Fruit fly (Drosophila melanogaster) whole organism, embryonic: ENCODE results near the gene Spx.

Experiments used
- Antp ChIP-seq: fragments of 200-800 bp; sonication (Bioruptor generic); optimal IDR thresholded peaks from 3 replicates; lab custom pipeline; 2016; ENCODE audit warnings: missing biosample characterization, missing genetic modification characterization
- Asciz ChIP-seq: fragments of 200-800 bp; sonication (Bioruptor generic); optimal IDR thresholded peaks from 2 replicates; lab custom pipeline; 2017; ENCODE audit warnings: missing biosample characterization, mild to moderate bottlenecking, missing genetic modification characterization, missing genetic modification reagents
- B-H1 ChIP-seq: fragments of 200-800 bp; sonication (Bioruptor generic); IDR thresholded peaks from 3 replicates; pipeline ENCODE4 v1.3.6; 2022; ENCODE audit warnings: missing biosample characterization, missing genetic modification characterization
- BEAF-32 ChIP-seq: fragments of 200-800 bp; sonication (Bioruptor generic); optimal IDR thresholded peaks from 3 replicates; lab custom pipeline; 2017; ENCODE audit warnings: missing biosample characterization, missing genetic modification characterization, mild to moderate bottlenecking, moderate library complexity, missing genetic modification reagents
- Bdp1 ChIP-seq: fragments of 200-800 bp; sonication (Bioruptor generic); optimal IDR thresholded peaks from 3 replicates; lab custom pipeline; 2016; ENCODE audit warnings: missing biosample characterization, missing genetic modification characterization
- CG11093 ChIP-seq: fragments of 200-800 bp; sonication (Bioruptor generic); IDR thresholded peaks from 3 replicates; pipeline ENCODE4 v1.3.6; 2022; ENCODE audit warnings: missing biosample characterization, missing genetic modification characterization
- CG11247 ChIP-seq: fragments of 200-800 bp; sonication (Bioruptor generic); IDR thresholded peaks from 2 replicates; pipeline ENCODE4 v1.3.6; 2022; ENCODE audit warnings: missing biosample characterization, missing genetic modification characterization
- CG13775 ChIP-seq: fragments of 200-800 bp; sonication (Bioruptor generic); optimal IDR thresholded peaks from 3 replicates; lab custom pipeline; 2017; ENCODE audit warnings: missing biosample characterization, mild to moderate bottlenecking, missing genetic modification characterization
- CG14014 ChIP-seq: fragments of 200-800 bp; sonication (Bioruptor generic); IDR thresholded peaks from 2 replicates; pipeline ENCODE4 v1.3.6; 2022; ENCODE audit warnings: missing biosample characterization, missing genetic modification characterization
- CG1832 ChIP-seq: fragments of 200-800 bp; sonication (Bioruptor generic); optimal IDR thresholded peaks from 2 replicates; lab custom pipeline; 2017; ENCODE audit warnings: missing biosample characterization, mild to moderate bottlenecking, missing genetic modification characterization, inconsistent platforms
- CG18764 ChIP-seq: fragments of 200-800 bp; sonication (Bioruptor generic); optimal IDR thresholded peaks from 3 replicates; lab custom pipeline; 2016; ENCODE audit warnings: missing biosample characterization, missing genetic modification characterization
- CG31441 ChIP-seq: fragments of 200-800 bp; sonication (Bioruptor generic); IDR thresholded peaks from 2 replicates; pipeline ENCODE4 v1.3.6; 2022; ENCODE audit warnings: missing biosample characterization, missing genetic modification characterization
- CG32767 ChIP-seq: fragments of 200-800 bp; sonication (Bioruptor generic); IDR thresholded peaks from 2 replicates; pipeline ENCODE4 v1.3.6; 2022; ENCODE audit warnings: missing biosample characterization, missing genetic modification characterization
- CG3995 ChIP-seq: fragments of 200-800 bp; sonication (Bioruptor generic); optimal IDR thresholded peaks from 3 replicates; lab custom pipeline; 2016; ENCODE audit warnings: missing biosample characterization, missing genetic modification characterization
- CG4404 ChIP-seq: fragments of 200-800 bp; sonication (Bioruptor generic); IDR thresholded peaks from 2 replicates; pipeline ENCODE4 v1.3.6; 2022; ENCODE audit warnings: missing biosample characterization, missing genetic modification characterization
- CG4707 ChIP-seq: fragments of 200-800 bp; sonication (Bioruptor generic); optimal IDR thresholded peaks from 2 replicates; lab custom pipeline; 2018; ENCODE audit warnings: missing biosample characterization, mild to moderate bottlenecking, missing genetic modification characterization, moderate library complexity
- CG7745 ChIP-seq: fragments of 200-800 bp; sonication (Bioruptor generic); optimal IDR thresholded peaks from 2 replicates; lab custom pipeline; 2018; ENCODE audit warnings: missing biosample characterization, mild to moderate bottlenecking, missing genetic modification characterization, moderate library complexity
- CG9609 ChIP-seq: fragments of 200-800 bp; sonication (Bioruptor generic); optimal IDR thresholded peaks from 3 replicates; lab custom pipeline; 2016; ENCODE audit warnings: missing biosample characterization, missing genetic modification characterization
- CG9797 ChIP-seq: fragments of 200-800 bp; sonication (Bioruptor generic); optimal IDR thresholded peaks from 3 replicates; lab custom pipeline; 2018; ENCODE audit warnings: missing biosample characterization, mild to moderate bottlenecking, missing genetic modification characterization
- CTCF ChIP-seq: fragments of 200-800 bp; sonication (Bioruptor generic); optimal IDR thresholded peaks from 2 replicates; lab custom pipeline; 2017; ENCODE audit warnings: missing biosample characterization, mild to moderate bottlenecking, missing genetic modification characterization, moderate library complexity
- CoRest ChIP-seq: fragments of 200-800 bp; sonication (Bioruptor generic); optimal IDR thresholded peaks from 3 replicates; lab custom pipeline; 2018; ENCODE audit warnings: missing biosample characterization, mild to moderate bottlenecking, missing genetic modification characterization, moderate library complexity
- Dek ChIP-seq: fragments of 200-800 bp; sonication (Bioruptor generic); optimal IDR thresholded peaks from 3 replicates; lab custom pipeline; 2019; ENCODE audit warnings: missing biosample characterization, mild to moderate bottlenecking, missing genetic modification characterization, moderate library complexity
- Dip2 ChIP-seq: fragments of 200-800 bp; sonication (Bioruptor generic); IDR thresholded peaks from 2 replicates; pipeline ENCODE4 v1.3.6; 2022; ENCODE audit warnings: missing biosample characterization, missing genetic modification characterization
- Doc2 ChIP-seq: fragments of 200-800 bp; sonication (Bioruptor generic); IDR thresholded peaks from 2 replicates; pipeline ENCODE4 v1.3.6; 2022; ENCODE audit warnings: missing biosample characterization, missing genetic modification characterization
- ERR ChIP-seq: fragments of 200-800 bp; sonication (Bioruptor generic); optimal IDR thresholded peaks from 2 replicates; lab custom pipeline; 2016; ENCODE audit warnings: missing biosample characterization, missing genetic modification characterization
- Ets97D ChIP-seq: fragments of 200-800 bp; sonication (Bioruptor generic); optimal IDR thresholded peaks from 3 replicates; lab custom pipeline; 2016; ENCODE audit warnings: missing biosample characterization, missing genetic modification characterization
- Gsc ChIP-seq: fragments of 200-800 bp; sonication (Bioruptor generic); IDR thresholded peaks from 2 replicates; pipeline ENCODE4 v1.3.6; 2022; ENCODE audit warnings: missing biosample characterization, missing genetic modification characterization
- Hr51 ChIP-seq, 2 experiments: fragments of 200-800 bp; sonication (Bioruptor generic); optimal IDR thresholded peaks; 2 replicates in 1 of 2; 3 replicates in 1 of 2; lab custom pipeline; 2016 to 2018; ENCODE audit warnings: missing biosample characterization in 2 of 2, missing genetic modification characterization in 2 of 2, mild to moderate bottlenecking in 1 of 2, moderate library complexity in 1 of 2
- Lim3 ChIP-seq: fragments of 200-800 bp; sonication (Bioruptor generic); IDR thresholded peaks from 2 replicates; pipeline ENCODE4 v1.3.6; 2022; ENCODE audit warnings: missing biosample characterization, missing genetic modification characterization
- Nf-YA ChIP-seq: fragments of 200-800 bp; sonication (Bioruptor generic); IDR thresholded peaks from 2 replicates; pipeline ENCODE4 v1.3.6; 2022; ENCODE audit warnings: missing biosample characterization, missing genetic modification characterization
- Rfx ChIP-seq: fragments of 200-800 bp; sonication (Bioruptor generic); IDR thresholded peaks from 2 replicates; pipeline ENCODE4 v1.3.6; 2022; ENCODE audit warnings: missing biosample characterization, missing genetic modification characterization
- bbx ChIP-seq: fragments of 200-800 bp; sonication (Bioruptor generic); IDR thresholded peaks from 2 replicates; pipeline ENCODE4 v1.3.6; 2022; ENCODE audit warnings: missing biosample characterization, missing genetic modification characterization; ENCODE audit not compliant: partially characterized antibody
- br ChIP-seq: fragments of >200 bp; optimal IDR thresholded peaks from 2 replicates; lab custom pipeline; 2017
- cato ChIP-seq: fragments of 200-800 bp; sonication (Bioruptor generic); optimal IDR thresholded peaks from 2 replicates; lab custom pipeline; 2016; ENCODE audit warnings: missing biosample characterization, missing genetic modification characterization, borderline replicate concordance
- emc ChIP-seq: fragments of 200-800 bp; sonication (Bioruptor generic); optimal IDR thresholded peaks from 2 replicates; lab custom pipeline; 2016; ENCODE audit warnings: missing biosample characterization, missing genetic modification characterization
- fd96Cb ChIP-seq: fragments of 200-800 bp; sonication (Bioruptor generic); optimal IDR thresholded peaks from 2 replicates; lab custom pipeline; 2018; ENCODE audit warnings: missing biosample characterization, mild to moderate bottlenecking, missing genetic modification characterization, moderate library complexity
- gem ChIP-seq: fragments of 200-800 bp; sonication (Bioruptor generic); optimal IDR thresholded peaks from 2 replicates; lab custom pipeline; 2019; ENCODE audit warnings: missing biosample characterization, mild to moderate bottlenecking, missing genetic modification characterization, moderate library complexity
- ham ChIP-seq: fragments of 200-800 bp; sonication (Bioruptor generic); IDR thresholded peaks from 2 replicates; pipeline ENCODE4 v1.3.6; 2022; ENCODE audit warnings: missing biosample characterization, missing genetic modification characterization
- hbn ChIP-seq: fragments of 200-800 bp; sonication (Bioruptor generic); IDR thresholded peaks from 2 replicates; pipeline ENCODE4 v1.3.6; 2022; ENCODE audit warnings: missing biosample characterization, missing genetic modification characterization; ENCODE audit not compliant: partially characterized antibody
- inv ChIP-seq: fragments of 200-800 bp; sonication (Bioruptor generic); IDR thresholded peaks from 2 replicates; pipeline ENCODE4 v1.3.6; 2022; ENCODE audit warnings: missing biosample characterization, missing genetic modification characterization; ENCODE audit not compliant: partially characterized antibody
- jigr1 ChIP-seq: fragments of 200-800 bp; sonication (Bioruptor generic); IDR thresholded peaks from 3 replicates; pipeline ENCODE4 v1.3.6; 2022; ENCODE audit warnings: missing biosample characterization, missing genetic modification characterization
- jing ChIP-seq: fragments of 200-800 bp; sonication (Bioruptor generic); optimal IDR thresholded peaks from 2 replicates; lab custom pipeline; 2018; ENCODE audit warnings: missing biosample characterization, mild to moderate bottlenecking, missing genetic modification characterization
- mirr ChIP-seq: fragments of 200-800 bp; sonication (Bioruptor generic); optimal IDR thresholded peaks from 3 replicates; lab custom pipeline; 2018; ENCODE audit warnings: missing biosample characterization, mild to moderate bottlenecking, missing genetic modification characterization
- nmo ChIP-seq: fragments of 200-800 bp; sonication (Bioruptor generic); optimal IDR thresholded peaks from 2 replicates; lab custom pipeline; 2018; ENCODE audit warnings: missing biosample characterization, mild to moderate bottlenecking, missing genetic modification characterization, moderate library complexity
- pb ChIP-seq: fragments of 200-800 bp; sonication (Bioruptor generic); optimal IDR thresholded peaks from 3 replicates; lab custom pipeline; 2016; ENCODE audit warnings: missing biosample characterization, missing genetic modification characterization
- pfk ChIP-seq: fragments of 200-800 bp; sonication (Bioruptor generic); optimal IDR thresholded peaks from 2 replicates; lab custom pipeline; 2018; ENCODE audit warnings: missing biosample characterization, mild to moderate bottlenecking, missing genetic modification characterization, moderate library complexity
- pita ChIP-seq: fragments of 200-800 bp; sonication (Bioruptor generic); optimal IDR thresholded peaks from 2 replicates; lab custom pipeline; 2017; ENCODE audit warnings: missing biosample characterization, mild to moderate bottlenecking, missing genetic modification characterization
- rib ChIP-seq: fragments of 200-800 bp; sonication (Bioruptor generic); IDR thresholded peaks from 2 replicates; pipeline ENCODE4 v1.3.6; 2022; ENCODE audit warnings: missing biosample characterization, missing genetic modification characterization
- sna ChIP-seq: fragments of 200-800 bp; sonication (Bioruptor generic); IDR thresholded peaks from 2 replicates; pipeline ENCODE4 v1.3.6; 2022; ENCODE audit warnings: missing biosample characterization, missing genetic modification characterization; ENCODE audit not compliant: partially characterized antibody
- sr ChIP-seq: fragments of 200-800 bp; sonication (Bioruptor generic); IDR thresholded peaks from 3 replicates; pipeline ENCODE4 v1.3.6; 2022; ENCODE audit warnings: missing biosample characterization, missing genetic modification characterization
- stwl ChIP-seq: fragments of 200-800 bp; sonication (Bioruptor generic); optimal IDR thresholded peaks from 3 replicates; lab custom pipeline; 2018; ENCODE audit warnings: missing biosample characterization, mild to moderate bottlenecking, missing genetic modification characterization, moderate library complexity
- sug ChIP-seq: fragments of 200-800 bp; optimal IDR thresholded peaks from 2 replicates; lab custom pipeline; 2019; ENCODE audit warnings: missing biosample characterization, mild to moderate bottlenecking, missing genetic modification characterization, moderate library complexity
- toy ChIP-seq: fragments of 200-800 bp; sonication (Bioruptor generic); IDR thresholded peaks from 2 replicates; pipeline ENCODE4 v1.3.6; 2022; ENCODE audit warnings: missing biosample characterization, missing genetic modification characterization

The Spx gene

dm6 chrX:6301052-6301451, 45.4 kb downstream of the Spx start, which contains the start of gene CG12219 (continued):
- TF ChIP-seq Nf-YA (GFP tag; lab: Robert Waterston, UW) (no peak), BEAF-32 (GFP tag; lab: Kevin White, UChicago) (peak; percentile 73), CG14014 (no peak), bbx (GFP tag; lab: Robert Waterston, UW) (peak; percentile 50), gem (tag; lab: Kevin White, UChicago) (no peak), Gsc (no peak), Antp (no peak), Ets97D (GFP tag; lab: Kevin White, UChicago) (peak; percentile 37), CG9797 (GFP tag; lab: Kevin White, UChicago) (peak; percentile 75), pb (GFP tag; lab: Kevin White, UChicago) (no peak), CG32767 (GFP tag; lab: Robert Waterston, UW) (no peak), Asciz (GFP tag; lab: Kevin White, UChicago) (no peak), Bdp1 (GFP tag; lab: Kevin White, UChicago) (no peak), CTCF (no peak), mirr (GFP tag; lab: Kevin White, UChicago) (no peak), Doc2 (GFP tag; lab: Robert Waterston, UW) (no peak), CG11093 (GFP tag; lab: Robert Waterston, UW) (no peak), sna (GFP tag; lab: Robert Waterston, UW) (peak; percentile 48), CG4404 (no peak), fd96Cb (tag; lab: Kevin White, UChicago) (no peak), CoRest (tag; lab: Kevin White, UChicago) (peak; percentile 7), CG13775 (GFP tag; lab: Kevin White, UChicago) (no peak), B-H1 (GFP tag; lab: Robert Waterston, UW) (no peak), CG9609 (GFP tag; lab: Kevin White, UChicago) (no peak), inv (GFP tag; lab: Robert Waterston, UW) (peak; percentile 44; the same call in 1 of the 2 replicates), ERR (GFP tag; lab: Kevin White, UChicago) (no peak), CG4707 (GFP tag; lab: Kevin White, UChicago) (no peak), CG11247 (GFP tag; lab: Robert Waterston, UW) (no peak), Hr51 (GFP tag; optimal IDR thresholded peaks at IDR 0.05; lab: Kevin White, UChicago) (no peak), Lim3 (GFP tag; lab: Robert Waterston, UW) (no peak), Dip2 (GFP tag; lab: Robert Waterston, UW) (no peak), CG31441 (no peak), CG3995 (GFP tag; lab: Kevin White, UChicago) (no peak), toy (GFP tag; lab: Robert Waterston, UW) (no peak), nmo (GFP tag; lab: Kevin White, UChicago) (peak; percentile 1), ham (GFP tag; lab: Robert Waterston, UW) (no peak), CG1832 (GFP tag; lab: Kevin White, UChicago) (no peak), Dek (tag; lab: Kevin White, UChicago) (no peak), pfk (GFP tag; lab: Kevin White, UChicago) (no peak), sug (tag; lab: Kevin White, UChicago) (no peak), pita (GFP tag; lab: Kevin White, UChicago) (no peak), emc (GFP tag; lab: Kevin White, UChicago) (no peak), jing (no peak), rib (no peak), hbn (GFP tag; lab: Robert Waterston, UW) (peak; percentile 65), stwl (tag; lab: Kevin White, UChicago) (peak; percentile 74), CG7745 (tag; lab: Kevin White, UChicago) (no peak), CG18764 (no peak), cato (no peak), Rfx (GFP tag; lab: Robert Waterston, UW) (no peak), br (lab: Kevin White, UChicago) (no peak), sr (no peak), jigr1 (GFP tag; lab: Robert Waterston, UW) (no peak)
